Worm (Caenorhabditis elegans): ENCODE results near the gene F47C12.8.

The F47C12.8 gene

DNA sequence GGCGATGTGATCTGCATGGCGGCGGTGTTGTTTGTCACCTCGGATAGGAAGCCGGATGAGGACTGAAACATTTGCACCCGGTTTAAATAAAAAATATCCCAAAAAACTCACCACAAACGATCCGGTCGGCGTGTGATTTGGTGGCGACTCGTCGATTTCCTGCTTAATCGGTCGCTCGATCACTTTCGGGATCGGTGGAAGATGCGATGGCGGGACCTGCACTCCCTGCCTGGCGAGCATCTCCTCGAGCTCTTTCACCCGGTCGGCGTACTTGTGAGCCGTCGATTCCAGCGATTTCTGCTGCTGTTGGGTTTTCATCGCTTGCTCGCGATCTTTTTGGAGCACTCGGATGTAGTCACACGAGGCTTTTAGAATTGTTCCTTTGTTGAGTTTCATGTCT lies 18.3 kb upstream of the F47C12.8 start:
- TF ChIP-seq snpc-1.2 (GFP tag; IDR thresholded peaks at IDR 0.05) (peak; percentile 6; the same call in 1 of the 2 replicates), dmd-6 (GFP tag; IDR thresholded peaks at IDR 0.05) (no peak), nhr-102 (tag; optimal IDR thresholded peaks at IDR 0.05) (no peak), tag-97 (GFP tag; IDR thresholded peaks at IDR 0.05) (no peak), nhr-11 (tag; optimal IDR thresholded peaks at IDR 0.05) (no peak), set-16 (GFP tag; IDR thresholded peaks at IDR 0.05) (peak; percentile 84), dmd-9 (GFP tag; IDR thresholded peaks at IDR 0.05) (0 out of 2 replicates have a peak, but pooled peaks have one; percentile 53)

DNA sequence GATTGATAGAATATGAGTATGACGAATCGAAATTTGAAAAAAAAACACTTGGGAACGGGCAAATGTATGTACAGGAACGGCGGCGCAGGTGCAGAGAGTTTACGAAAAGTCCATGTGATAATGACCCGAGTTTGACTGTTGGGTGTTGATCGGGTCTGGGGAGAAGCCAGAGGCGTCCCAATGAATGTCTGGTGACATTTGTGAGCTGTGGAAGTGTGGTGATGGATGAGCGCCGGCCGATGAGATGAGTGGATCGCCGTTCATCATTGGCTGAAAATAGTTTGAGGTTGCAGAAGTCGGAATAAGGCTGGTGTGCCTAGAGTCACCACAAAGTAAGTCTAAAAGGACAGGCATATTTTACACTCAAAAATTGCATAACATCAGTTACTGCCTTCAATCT lies 17.2 kb upstream of the F47C12.8 start:
- TF ChIP-seq snpc-4 (tag; optimal IDR thresholded peaks at IDR 0.05) (no peak), unc-62 (GFP tag; optimal IDR thresholded peaks at IDR 0.05 in 1 of 2) (peak in 1 of 2 experiments; percentile 97), unc-62 (tag; optimal IDR thresholded peaks at IDR 0.05) (no peak), aha-1 (tag) (peak; percentile 82)

DNA sequence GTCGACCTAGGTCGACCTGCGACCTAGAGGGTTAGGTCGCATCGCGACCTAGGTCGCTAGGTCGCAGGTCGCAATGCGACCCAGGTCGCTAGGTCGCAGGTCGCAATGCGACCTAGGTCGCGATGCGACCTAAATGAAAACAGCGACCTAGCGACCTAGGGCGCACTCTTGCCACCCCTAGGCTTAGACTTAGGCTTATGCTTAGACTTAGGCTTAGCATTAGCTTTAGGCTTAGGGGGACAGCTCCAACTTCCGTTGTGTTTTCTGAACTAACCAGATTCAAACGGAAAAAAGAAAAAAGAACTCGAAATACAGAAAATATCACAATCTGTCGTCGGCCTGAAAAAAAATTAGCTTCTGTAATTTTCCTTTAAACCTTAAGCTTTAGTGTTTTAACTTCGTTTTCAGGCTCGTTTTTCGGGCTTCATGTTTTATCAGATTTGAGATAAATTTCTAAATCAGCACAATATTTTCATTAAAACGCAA lies 16.0 kb upstream of the F47C12.8 start:
- TF ChIP-seq mxl-2 (GFP tag; conservative IDR thresholded peaks at IDR 0.05) (no peak), lin-39 (tag; optimal IDR thresholded peaks at IDR 0.05) (no peak), lin-38 (GFP tag; IDR thresholded peaks at IDR 0.05) (peak; percentile 59), lin-1 (GFP tag; IDR thresholded peaks at IDR 0.05) (no peak), php-3 (GFP tag; IDR thresholded peaks at IDR 0.05) (0 out of 2 replicates have a peak, but pooled peaks have one; percentile 41), set-16 (GFP tag; IDR thresholded peaks at IDR 0.05) (peak; percentile 70), jun-1 (tag; optimal IDR thresholded peaks at IDR 0.05) (peak; percentile 26), hlh-30 (tag; optimal IDR thresholded peaks at IDR 0.05; ENCODE audit: insufficient read depth) (no peak), ceh-28 (tag; optimal IDR thresholded peaks at IDR 0.05) (no peak), egl-27 (tag; optimal IDR thresholded peaks at IDR 0.05) (no peak), Y75B8A.6 (GFP tag; IDR thresholded peaks at IDR 0.05) (no peak), mdt-29 (GFP tag; IDR thresholded peaks at IDR 0.05) (no peak), madf-5 (GFP tag; IDR thresholded peaks at IDR 0.05) (0 out of 4 replicates have a peak, but pooled peaks of 1 of the 2 experiments have one; percentile 2), ceh-20 (GFP tag; IDR thresholded peaks at IDR 0.05) (0 out of 2 replicates have a peak, but pooled peaks have one; percentile 9), nhr-77 (tag; optimal IDR thresholded peaks at IDR 0.05) (peak; percentile 46), arid-1 (GFP tag; conservative IDR thresholded peaks at IDR 0.05) (peak; percentile 13; the same call in 1 of the 2 replicates), F26F4.8 (GFP tag; conservative IDR thresholded peaks at IDR 0.05) (0 out of 2 replicates have a peak, but pooled peaks have one; percentile 8), lim-7 (GFP tag; IDR thresholded peaks at IDR 0.05) (peak; percentile 51; the same call in 1 of the 2 replicates), T26A8.4 (GFP tag; IDR thresholded peaks at IDR 0.05) (peak; percentile 76), Y48G9A.11 (GFP tag; IDR thresholded peaks at IDR 0.05) (peak; percentile 57; the same call in 1 of the 2 replicates), pqm-1 (tag; optimal IDR thresholded peaks at IDR 0.05) (no peak), nhr-42 (GFP tag; IDR thresholded peaks at IDR 0.05) (0 out of 2 replicates have a peak, but pooled peaks have one; percentile 17), F44E2.7 (GFP tag; IDR thresholded peaks at IDR 0.05) (0 out of 2 replicates have a peak, but pooled peaks have one; percentile 39), dmd-6 (GFP tag; IDR thresholded peaks at IDR 0.05) (peak; percentile 14; the same call in 1 of the 2 replicates), unc-62 (GFP tag; optimal IDR thresholded peaks at IDR 0.05 in 1 of 2) (peak in 1 of 2 experiments; percentile 56), unc-62 (tag; optimal IDR thresholded peaks at IDR 0.05) (no peak), egl-43 (GFP tag; IDR thresholded peaks at IDR 0.05) (peak; percentile 54; the same call in 1 of the 2 replicates), vab-7 (GFP tag; IDR thresholded peaks at IDR 0.05) (peak; percentile 39; the same call in 1 of the 2 replicates), ztf-11 (tag; optimal IDR thresholded peaks at IDR 0.05) (no peak), aha-1 (tag) (peak; percentile 70), T20F7.1 (GFP tag; optimal IDR thresholded peaks at IDR 0.05) (no peak), dmd-8 (GFP tag; IDR thresholded peaks at IDR 0.05) (0 out of 2 replicates have a peak, but pooled peaks have one; percentile 46), daf-19 (GFP tag; conservative IDR thresholded peaks at IDR 0.05) (0 out of 2 replicates have a peak, but pooled peaks have one; percentile 31), nhr-41 (GFP tag; IDR thresholded peaks at IDR 0.05) (no peak), nhr-102 (tag; optimal IDR thresholded peaks at IDR 0.05) (peak; percentile 42), hlh-11 (tag; optimal IDR thresholded peaks at IDR 0.05) (peak; percentile 2), pha-4 (GFP tag; IDR thresholded peaks at IDR 0.05) (0 out of 2 replicates have a peak, but pooled peaks have one; percentile 13), pha-4 (tag; optimal IDR thresholded peaks at IDR 0.05) (no peak)
